Worm (Caenorhabditis elegans) whole organism, early embryonic: ENCODE measurements around the gene C38D9.2.
"Not testable (repeated sequence)": the region's sequence is repeated elsewhere in the genome, so short reads cannot be mapped to it uniquely, and the experiment has no call there.

ENCODE experiments used
- B0310.2 ChIP-seq: sonication (generic microtip); optimal IDR thresholded peaks from 2 replicates; lab custom pipeline; 2016; ENCODE audit warnings: mild to moderate bottlenecking, missing genetic modification characterization, missing compliant biosample characterization
- F13C5.2 ChIP-seq: sonication (generic microtip); optimal IDR thresholded peaks from 2 replicates; lab custom pipeline; 2017; ENCODE audit warnings: mild to moderate bottlenecking, missing genetic modification characterization, inconsistent platforms, missing compliant biosample characterization
- aly-1 ChIP-seq: sonication (generic microtip); optimal IDR thresholded peaks from 2 replicates; lab custom pipeline; 2016; ENCODE audit warnings: missing genetic modification characterization, missing compliant biosample characterization
- ama-1 ChIP-seq: fragments of 150-350 bp; optimal IDR thresholded peaks from 2 replicates; lab custom pipeline; 2014
- ceh-13 ChIP-seq: fragments of 200-800 bp; sonication (Bioruptor generic); optimal IDR thresholded peaks from 2 replicates; lab custom pipeline; 2018; ENCODE audit warnings: mild to moderate bottlenecking, missing genetic modification characterization, missing compliant biosample characterization
- ceh-36 ChIP-seq: sonication (generic microtip); optimal IDR thresholded peaks from 2 replicates; lab custom pipeline; 2016; ENCODE audit warnings: missing genetic modification characterization, inconsistent platforms, missing compliant biosample characterization
- ets-7 ChIP-seq: sonication (generic microtip); optimal IDR thresholded peaks from 2 replicates; lab custom pipeline; 2016; ENCODE audit warnings: missing genotype, missing genetic modification characterization, missing compliant biosample characterization
- flt-1 ChIP-seq: fragments of 200-800 bp; sonication (Bioruptor generic); IDR thresholded peaks from 2 replicates; pipeline ENCODE4 v1.3.6; 2022; ENCODE audit warnings: missing genetic modification characterization, missing compliant biosample characterization
- hmbx-1 ChIP-seq: sonication (generic microtip); optimal IDR thresholded peaks from 2 replicates; lab custom pipeline; 2016; ENCODE audit warnings: mild to moderate bottlenecking, missing genetic modification characterization, missing compliant biosample characterization
- hmg-4 ChIP-seq: fragments of 200-800 bp; sonication (Bioruptor generic); optimal IDR thresholded peaks from 2 replicates; lab custom pipeline; 2018; ENCODE audit warnings: mild to moderate bottlenecking, missing genetic modification characterization, missing compliant biosample characterization
- hnd-1 ChIP-seq: sonication (generic microtip); optimal IDR thresholded peaks from 2 replicates; lab custom pipeline; 2016; ENCODE audit warnings: missing genetic modification characterization, missing compliant biosample characterization
- pes-1 ChIP-seq: fragments of 200-800 bp; sonication (Bioruptor generic); IDR thresholded peaks from 2 replicates; pipeline ENCODE4 v1.3.6; 2022; ENCODE audit warnings: missing genetic modification reagents, missing genetic modification characterization, missing compliant biosample characterization
- scrt-1 ChIP-seq: fragments of 200-800 bp; sonication (Bioruptor generic); IDR thresholded peaks from 2 replicates; pipeline ENCODE4 v1.3.6; 2022; ENCODE audit warnings: missing genetic modification characterization, missing compliant biosample characterization
- sea-1 ChIP-seq: fragments of 200-800 bp; sonication (Bioruptor generic); conservative IDR thresholded peaks from 2 replicates; pipeline ENCODE4 v1.3.6; 2022; ENCODE audit warnings: missing genetic modification characterization, missing compliant biosample characterization
- tbx-11 ChIP-seq: fragments of 200-800 bp; sonication (Bioruptor generic); IDR thresholded peaks from 2 replicates; pipeline ENCODE4 v1.3.6; 2022; ENCODE audit warnings: missing genetic modification characterization, missing compliant biosample characterization
- tbx-37 ChIP-seq: fragments of 200-800 bp; sonication (Bioruptor generic); conservative IDR thresholded peaks from 2 replicates; pipeline ENCODE4 v1.3.6; 2022; ENCODE audit warnings: missing genetic modification reagents, missing genetic modification characterization, missing compliant biosample characterization
- tra-4 ChIP-seq: sonication (generic microtip); optimal IDR thresholded peaks from 2 replicates; lab custom pipeline; 2017; ENCODE audit warnings: missing genetic modification characterization, missing compliant biosample characterization

The C38D9.2 gene

DNA sequence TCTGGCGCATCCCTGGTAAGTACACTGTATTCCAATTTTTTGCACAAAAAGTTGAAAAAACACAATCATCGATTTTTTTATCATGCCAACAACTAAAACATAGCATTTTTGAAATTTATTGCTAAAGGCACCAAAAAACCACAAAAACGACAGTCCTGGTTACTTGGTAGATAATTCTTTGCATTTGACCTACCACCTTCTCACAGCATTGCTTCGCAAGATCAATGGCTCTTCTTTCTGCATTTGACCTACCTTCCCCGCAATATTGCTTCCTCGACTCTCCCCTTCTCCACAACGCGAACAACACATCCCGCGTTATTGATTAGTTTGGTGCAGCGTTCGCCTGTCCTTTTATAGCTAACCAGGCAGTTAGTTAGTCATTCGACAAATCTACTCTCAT is 34.6 kb downstream of the C38D9.2 start, which contains the start of gene ztf-25:
TSS of gene ztf-25 (plus strand) at position 301 of the 400 bp plus-strand sequence.
- no peak for TF ChIP-seq tra-4 (tag; lab: Kevin White, UChicago)

DNA sequence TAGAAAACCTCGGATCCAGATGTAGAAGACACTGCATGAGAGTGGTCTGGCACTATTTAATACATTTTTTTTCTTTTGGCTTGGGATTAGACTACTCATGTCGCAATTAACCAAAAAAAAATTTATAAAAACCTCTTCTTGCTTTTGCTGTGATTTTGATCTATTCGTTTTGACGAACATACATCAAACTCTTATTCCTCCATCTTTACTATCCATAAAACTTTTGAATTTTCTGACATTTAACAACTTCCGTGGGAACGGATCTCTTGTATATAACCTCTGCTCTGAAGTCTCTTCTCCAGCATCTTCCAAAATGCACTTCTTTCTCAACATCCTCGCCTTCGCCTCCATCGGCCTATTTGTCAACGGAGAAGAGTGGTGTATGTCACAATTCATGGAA is 39.1 kb downstream of the C38D9.2 start, which contains the start of gene Y6G8.16:
TSS of gene Y6G8.16 (plus strand) at position 301 of the 400 bp plus-strand sequence.
- not testable (repeated sequence) for TF ChIP-seq hmbx-1 (tag; lab: Kevin White, UChicago); flt-1 (GFP tag; lab: Robert Waterston, UW); tra-4 (tag; lab: Kevin White, UChicago)

DNA sequence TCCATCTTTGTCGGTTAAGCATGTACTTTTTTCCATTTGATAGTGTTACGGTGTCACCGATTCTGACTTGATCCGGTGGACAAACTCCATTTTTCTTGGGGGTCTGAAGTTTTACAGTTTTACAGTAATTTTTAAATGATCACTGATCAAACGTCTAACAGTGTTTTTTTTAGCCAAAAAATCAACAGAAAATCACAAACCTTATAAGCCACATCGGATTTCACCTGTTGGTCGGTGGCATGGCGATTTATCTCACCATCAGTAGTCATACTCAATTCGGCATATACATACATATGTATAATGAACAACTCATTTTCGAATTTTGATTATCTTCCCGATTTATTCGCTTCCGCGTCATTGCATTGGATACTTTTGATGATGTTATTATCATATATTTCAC is 40.8 kb downstream of the C38D9.2 start, which contains the start of gene srz-91:
TSS of gene srz-91 (plus strand) at position 301 of the 400 bp plus-strand sequence.
- no peak for TF ChIP-seq aly-1 (tag; lab: Kevin White, UChicago)
- TF ChIP-seq ceh-13, result no peak
- no peak for TF ChIP-seq ceh-36 (tag; lab: Kevin White, UChicago)
- TF ChIP-seq flt-1 (GFP tag; lab: Robert Waterston, UW), result no peak

DNA sequence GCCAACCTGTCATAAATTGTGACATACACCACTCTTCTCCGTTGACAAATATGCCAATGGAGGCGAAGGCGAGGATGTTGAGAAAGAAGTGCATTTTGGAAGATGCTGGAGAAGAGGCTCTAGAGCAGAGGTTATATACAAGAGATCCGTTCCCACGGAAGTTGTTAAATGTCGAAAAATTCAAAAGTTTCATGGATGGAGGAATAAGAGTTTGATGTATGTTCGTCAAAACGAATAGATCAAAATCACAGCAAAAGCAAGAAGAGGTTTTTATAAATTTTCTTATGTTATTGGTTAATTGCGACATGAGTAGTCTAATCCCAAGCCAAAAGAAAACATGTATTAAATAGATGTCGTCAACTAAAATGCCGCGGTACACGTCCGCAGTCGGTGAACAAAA is 43.6 kb downstream of the C38D9.2 start, which contains the start of gene Y6G8.15:
TSS of gene Y6G8.15 (minus strand) at position 101 of the 400 bp plus-strand sequence.
- TF ChIP-seq F13C5.2 (tag; lab: Kevin White, UChicago); ets-7 (tag; lab: Kevin White, UChicago); scrt-1: not testable (repeated sequence)

DNA sequence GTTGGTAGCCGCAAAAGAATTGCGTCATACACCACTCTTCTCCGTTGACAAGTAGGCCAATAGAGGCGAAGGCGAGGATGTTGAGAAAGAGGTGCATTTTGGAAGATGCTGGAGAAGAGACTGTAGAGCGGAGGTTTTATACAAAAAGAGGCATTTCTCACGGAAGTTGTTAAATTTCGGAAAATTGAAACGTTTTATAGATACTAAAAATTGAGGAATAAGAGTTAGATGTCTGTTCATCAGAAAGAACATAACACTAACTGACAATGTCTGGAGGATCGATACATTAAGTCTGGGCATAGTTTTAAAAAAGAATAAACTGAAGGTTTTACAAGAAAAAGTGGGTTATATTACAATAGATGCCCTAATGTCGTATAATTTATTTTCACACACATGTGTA is 47.3 kb downstream of the C38D9.2 start, which contains the start of gene Y6G8.14:
TSS of gene Y6G8.14 (minus strand) at position 101 of the 400 bp plus-strand sequence.
- TF ChIP-seq scrt-1 (no peak), flt-1 (GFP tag; lab: Robert Waterston, UW) (no peak), B0310.2 (no peak), tbx-11 (GFP tag; lab: Robert Waterston, UW) (no peak), sea-1 (GFP tag; lab: Robert Waterston, UW) (no peak), ets-7 (tag; lab: Kevin White, UChicago) (no peak), tra-4 (tag; lab: Kevin White, UChicago) (no peak), ceh-36 (tag; lab: Kevin White, UChicago) (no peak), ceh-13 (no peak)

DNA sequence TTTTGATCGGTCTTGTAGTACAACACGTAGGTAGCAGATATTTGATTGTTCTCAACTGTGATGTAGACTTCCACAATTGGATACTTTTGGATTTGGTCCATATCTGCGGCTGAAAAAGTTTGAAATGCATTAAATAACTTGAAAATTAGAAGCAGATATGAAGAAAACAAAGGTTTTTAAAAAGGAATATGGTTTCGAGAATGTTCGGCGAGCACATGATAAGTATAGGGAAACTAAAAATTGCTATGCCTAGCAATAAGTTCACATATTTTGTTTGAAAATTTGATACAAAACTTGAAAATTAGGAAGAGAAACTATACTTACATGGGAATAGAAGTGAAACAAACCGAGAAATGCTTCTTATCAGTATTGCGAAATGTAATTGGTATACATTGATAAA is 48.7 kb downstream of the C38D9.2 start, which contains the start of gene Y6G8.5:
TSS of gene Y6G8.5 (minus strand) at position 101 of the 400 bp plus-strand sequence.
- no peak for TF ChIP-seq scrt-1
- TF ChIP-seq flt-1 (GFP tag; lab: Robert Waterston, UW), result no peak
- no peak for TF ChIP-seq tra-4 (tag; lab: Kevin White, UChicago)
- TF ChIP-seq F13C5.2 (tag; lab: Kevin White, UChicago), result no peak
- no peak for TF ChIP-seq ceh-13
- TF ChIP-seq ama-1 (lab: Kevin White, UChicago), result no peak
- no peak for TF ChIP-seq pes-1 (GFP tag; lab: Robert Waterston, UW)
- TF ChIP-seq hnd-1 (tag; lab: Kevin White, UChicago), result no peak
- no peak for TF ChIP-seq ceh-36 (tag; lab: Kevin White, UChicago)
- TF ChIP-seq tbx-11 (GFP tag; lab: Robert Waterston, UW), result no peak
- no peak for TF ChIP-seq sea-1 (GFP tag; lab: Robert Waterston, UW)
- no peak for TF ChIP-seq B0310.2
- no peak for TF ChIP-seq hmg-4 (GFP tag; lab: Kevin White, UChicago)
- TF ChIP-seq aly-1 (tag; lab: Kevin White, UChicago), result no peak
- TF ChIP-seq ets-7 (tag; lab: Kevin White, UChicago), result no peak
- no peak for TF ChIP-seq tbx-37 (GFP tag; lab: Robert Waterston, UW)

DNA sequence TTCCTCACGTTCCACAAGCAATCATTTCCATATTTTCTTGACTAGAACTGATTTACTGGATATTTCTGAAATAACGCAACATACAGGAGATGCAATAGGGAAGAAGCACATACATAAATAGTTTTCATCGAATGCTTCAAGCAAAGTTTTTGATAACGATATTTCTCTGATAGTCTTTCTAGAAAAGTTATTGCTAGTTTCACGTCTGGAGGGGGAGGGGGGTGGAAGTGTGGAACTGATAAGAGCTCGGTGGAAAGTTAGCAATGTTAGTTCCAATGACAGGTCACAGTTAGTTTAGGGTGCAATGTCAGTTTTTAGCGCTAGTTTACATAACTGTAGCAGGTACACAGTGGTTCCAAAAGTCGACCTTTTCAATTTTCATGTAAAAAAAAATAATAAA is 49.9 kb downstream of the C38D9.2 start, which contains the start of gene Y6G8.6:
TSS of gene Y6G8.6 (minus strand) at position 98 of the 400 bp plus-strand sequence.
- no peak for TF ChIP-seq flt-1 (GFP tag; lab: Robert Waterston, UW)
- no peak for TF ChIP-seq sea-1 (GFP tag; lab: Robert Waterston, UW)
- no peak for TF ChIP-seq ceh-13
- TF ChIP-seq ets-7 (tag; lab: Kevin White, UChicago), result no peak
- TF ChIP-seq aly-1 (tag; lab: Kevin White, UChicago), result no peak
- no peak for TF ChIP-seq ama-1 (lab: Kevin White, UChicago)
- TF ChIP-seq hmbx-1 (tag; lab: Kevin White, UChicago), result no peak
- TF ChIP-seq tbx-11 (GFP tag; lab: Robert Waterston, UW), result no peak
- no peak for TF ChIP-seq B0310.2

DNA sequence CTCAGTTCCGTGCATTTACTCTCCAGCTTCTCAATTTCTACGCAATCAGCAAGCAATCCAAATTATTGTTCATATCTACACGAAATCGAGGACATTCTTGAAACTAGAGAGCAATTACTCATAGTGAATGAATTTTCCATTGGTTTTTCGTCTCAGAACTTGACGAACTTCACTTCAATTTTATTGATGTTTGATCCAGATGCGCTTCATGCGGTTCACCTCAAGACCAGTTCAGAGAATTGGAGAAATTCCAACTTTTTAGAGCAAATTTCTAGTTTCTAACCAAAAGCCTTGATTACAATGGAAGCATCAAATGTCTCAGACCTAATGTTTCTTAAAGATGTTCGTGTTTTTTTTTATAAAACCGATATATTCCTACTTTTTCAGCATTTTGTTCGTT is 53.3 kb downstream of the C38D9.2 start, which contains the start of gene Y6G8.8:
TSS of gene Y6G8.8 (plus strand) at position 301 of the 400 bp plus-strand sequence.
- TF ChIP-seq aly-1 (tag; lab: Kevin White, UChicago) (no peak), ceh-13 (no peak), tbx-37 (GFP tag; lab: Robert Waterston, UW) (no peak), hmg-4 (GFP tag; lab: Kevin White, UChicago) (no peak), scrt-1 (no peak), hmbx-1 (tag; lab: Kevin White, UChicago) (no peak), pes-1 (GFP tag; lab: Robert Waterston, UW) (no peak), flt-1 (GFP tag; lab: Robert Waterston, UW) (no peak), ceh-36 (tag; lab: Kevin White, UChicago) (no peak), F13C5.2 (tag; lab: Kevin White, UChicago) (no peak), ama-1 (lab: Kevin White, UChicago) (no peak), hnd-1 (tag; lab: Kevin White, UChicago) (no peak), B0310.2 (no peak)
